Fruit fly (Drosophila melanogaster) Kc167 (cell line): Measurements from ENCODE around the gene CenG1A.

Experiments used
- Myc ChIP-seq: fragments of >200 bp; optimal IDR thresholded peaks from 2 replicates; lab custom pipeline; 2017; ENCODE audit warnings: missing external identifiers
- Sin3A ChIP-seq: fragments of >200 bp; optimal IDR thresholded peaks from 2 replicates; lab custom pipeline; 2018; ENCODE audit warnings: missing external identifiers
- h ChIP-seq: fragments of >200 bp; optimal IDR thresholded peaks from 3 replicates; lab custom pipeline; 2018; ENCODE audit warnings: missing external identifiers
- insv ChIP-seq: fragments of >200 bp; optimal IDR thresholded peaks from 3 replicates; lab custom pipeline; 2018; ENCODE audit warnings: missing external identifiers
- psq ChIP-seq: fragments of >200 bp; optimal IDR thresholded peaks from 2 replicates; lab custom pipeline; 2017; ENCODE audit warnings: missing external identifiers
- ttk ChIP-seq: sonication (Bioruptor generic); optimal IDR thresholded peaks from 2 replicates; lab custom pipeline; 2017; ENCODE audit warnings: missing external identifiers

DNA sequence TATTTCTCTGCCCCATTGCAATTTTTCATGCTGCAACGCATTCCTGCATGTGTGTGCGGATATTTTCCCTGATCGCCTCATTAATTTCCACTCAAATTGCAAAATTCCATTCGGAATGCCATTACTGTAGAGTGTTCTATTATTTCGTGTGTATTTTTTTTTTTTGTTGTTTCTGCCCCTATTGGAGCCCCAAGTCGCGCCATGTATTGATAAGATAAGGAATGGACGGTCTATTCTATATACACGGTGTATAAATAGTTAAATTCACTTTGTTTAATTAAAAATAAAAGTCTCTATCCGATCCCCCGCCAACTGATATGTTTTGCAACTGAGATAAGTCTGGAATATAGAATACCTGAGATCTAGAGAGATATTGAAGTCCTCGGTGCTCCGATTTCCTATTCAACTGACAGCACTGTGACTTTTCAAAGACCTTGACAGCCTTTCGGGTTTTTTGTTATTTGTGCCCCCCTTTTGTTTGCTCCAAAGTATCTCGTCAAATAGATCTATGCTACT, 46.1 kb downstream of the CenG1A start:
- TF ChIP-seq psq (lab: Kevin White, UChicago) = no peak
- no peak for TF ChIP-seq h (lab: Kevin White, UChicago)
- TF ChIP-seq Myc (lab: Kevin White, UChicago) = no peak
- TF ChIP-seq insv (lab: Kevin White, UChicago) = no peak
- no peak for TF ChIP-seq Sin3A (lab: Kevin White, UChicago)
- no peak for TF ChIP-seq ttk (lab: Kevin White, UChicago)
